Worm (Caenorhabditis elegans) whole organism, L3 larva: ENCODE measurements around the gene znf-622.

Experiments
- R02D3.7 ChIP-seq: fragments of 150-350 bp; optimal IDR thresholded peaks from 2 replicates; lab custom pipeline; 2014; ENCODE audit warnings: missing biosample characterization, missing genetic modification characterization
- aly-2 ChIP-seq: fragments of 150-350 bp; optimal IDR thresholded peaks from 2 replicates; lab custom pipeline; 2014; ENCODE audit warnings: missing biosample characterization, missing genetic modification characterization
- daf-12 ChIP-seq: fragments of 150-350 bp; optimal IDR thresholded peaks from 2 replicates; lab custom pipeline; 2014; ENCODE audit warnings: missing biosample characterization, missing genetic modification reagents, missing genetic modification characterization
- egl-27 ChIP-seq: sonication (generic microtip); optimal IDR thresholded peaks from 4 replicates; lab custom pipeline; 2017; ENCODE audit warnings: missing biosample characterization, missing genetic modification reagents, missing genetic modification characterization
- egl-5 ChIP-seq: fragments of 150-350 bp; optimal IDR thresholded peaks from 2 replicates; lab custom pipeline; 2017; ENCODE audit warnings: missing biosample characterization, missing genetic modification reagents, missing genetic modification characterization, inconsistent platforms
- elt-1 ChIP-seq: fragments of 150-350 bp; optimal IDR thresholded peaks from 2 replicates; lab custom pipeline; 2014; ENCODE audit warnings: missing biosample characterization, missing genetic modification characterization
- elt-2 ChIP-seq: sonication (generic microtip); optimal IDR thresholded peaks from 2 replicates; lab custom pipeline; 2016; ENCODE audit warnings: missing genetic modification reagents, mild to moderate bottlenecking, missing genetic modification characterization, missing compliant biosample characterization
- elt-3 ChIP-seq, 3 experiments: fragments of 150-350 bp in 1 of 3; sonication (generic microtip) in 2 of 3; optimal IDR thresholded peaks; 2 replicates in 2 of 3; 4 replicates in 1 of 3; lab custom pipeline; 2014 to 2017; ENCODE audit warnings: missing biosample characterization in 3 of 3, missing genetic modification characterization in 3 of 3
- eor-1 ChIP-seq, 2 experiments: fragments of 150-350 bp; optimal IDR thresholded peaks; 2 replicates each; lab custom pipeline; 2014 to 2018; ENCODE audit warnings: missing biosample characterization in 2 of 2, missing genetic modification characterization in 2 of 2
- fkh-10 ChIP-seq: sonication (generic microtip); optimal IDR thresholded peaks from 2 replicates; lab custom pipeline; 2017; ENCODE audit warnings: missing biosample characterization, missing genetic modification reagents, missing genetic modification characterization
- fos-1 ChIP-seq: fragments of 150-350 bp; optimal IDR thresholded peaks from 2 replicates; lab custom pipeline; 2014; ENCODE audit warnings: missing biosample characterization, missing genetic modification characterization
- hmg-11 ChIP-seq: sonication (generic microtip); optimal IDR thresholded peaks from 2 replicates; lab custom pipeline; 2016; ENCODE audit warnings: missing genetic modification characterization, missing compliant biosample characterization
- lin-15B ChIP-seq: fragments of 150-350 bp; optimal IDR thresholded peaks from 2 replicates; lab custom pipeline; 2014; ENCODE audit warnings: missing biosample characterization, missing genetic modification characterization
- lin-39 ChIP-seq: fragments of 150-350 bp; optimal IDR thresholded peaks from 2 replicates; lab custom pipeline; 2018; ENCODE audit warnings: missing biosample characterization, missing genetic modification reagents, missing genetic modification characterization
- mdl-1 ChIP-seq: fragments of 150-350 bp; optimal IDR thresholded peaks from 2 replicates; lab custom pipeline; 2014; ENCODE audit warnings: missing biosample characterization, missing genetic modification characterization
- nfya-1 ChIP-seq: sonication (generic microtip); optimal IDR thresholded peaks from 2 replicates; lab custom pipeline; 2017; ENCODE audit warnings: missing genetic modification characterization, mild to moderate bottlenecking, missing compliant biosample characterization, antibody characterized with exemption, moderate library complexity; ENCODE audit not compliant: insufficient read depth
- nhr-11 ChIP-seq: fragments of 150-350 bp; optimal IDR thresholded peaks from 2 replicates; lab custom pipeline; 2014; ENCODE audit warnings: missing biosample characterization, missing genetic modification characterization
- nhr-237 ChIP-seq: fragments of 150-350 bp; optimal IDR thresholded peaks from 2 replicates; lab custom pipeline; 2014; ENCODE audit warnings: missing biosample characterization, missing genetic modification characterization
- nhr-25 ChIP-seq: sonication (generic microtip); optimal IDR thresholded peaks from 2 replicates; lab custom pipeline; 2017; ENCODE audit warnings: missing biosample characterization, missing genetic modification characterization
- nhr-28 ChIP-seq: fragments of 150-350 bp; optimal IDR thresholded peaks from 2 replicates; lab custom pipeline; 2014; ENCODE audit warnings: missing biosample characterization, missing genetic modification characterization
- nhr-43 ChIP-seq: sonication (generic microtip); optimal IDR thresholded peaks from 2 replicates; lab custom pipeline; 2016; ENCODE audit warnings: mild to moderate bottlenecking, missing genetic modification characterization, missing compliant biosample characterization; ENCODE audit not compliant: poor library complexity, severe bottlenecking
- nhr-76 ChIP-seq: fragments of 150-350 bp; sonication (generic microtip); optimal IDR thresholded peaks from 5 replicates; lab custom pipeline; 2014; ENCODE audit warnings: missing biosample characterization, missing genetic modification characterization
- pqm-1 ChIP-seq: fragments of 150-350 bp; optimal IDR thresholded peaks from 2 replicates; lab custom pipeline; 2017; ENCODE audit warnings: missing biosample characterization, missing genetic modification characterization, inconsistent platforms
- sea-2 ChIP-seq: fragments of 150-350 bp; sonication (generic microtip); optimal IDR thresholded peaks from 4 replicates; lab custom pipeline; 2014; ENCODE audit warnings: missing biosample characterization, missing genetic modification reagents, missing genetic modification characterization
- skn-1 ChIP-seq: fragments of 150-350 bp; optimal IDR thresholded peaks from 2 replicates; lab custom pipeline; 2014; ENCODE audit warnings: missing biosample characterization, missing genetic modification characterization
- snpc-4 ChIP-seq: fragments of 150-350 bp; optimal IDR thresholded peaks from 2 replicates; lab custom pipeline; 2014; ENCODE audit warnings: missing biosample characterization, missing genetic modification characterization
- unc-39 ChIP-seq: sonication (generic microtip); optimal IDR thresholded peaks from 4 replicates; lab custom pipeline; 2017; ENCODE audit warnings: missing biosample characterization, missing genetic modification characterization
- unc-62 ChIP-seq: fragments of 150-350 bp; sonication (generic microtip); optimal IDR thresholded peaks from 4 replicates; lab custom pipeline; 2014; ENCODE audit warnings: missing biosample characterization, missing genetic modification reagents, missing genetic modification characterization
- ztf-4 ChIP-seq: fragments of 150-350 bp; optimal IDR thresholded peaks from 2 replicates; lab custom pipeline; 2014; ENCODE audit warnings: missing biosample characterization, missing genetic modification characterization

Gene znf-622

DNA sequence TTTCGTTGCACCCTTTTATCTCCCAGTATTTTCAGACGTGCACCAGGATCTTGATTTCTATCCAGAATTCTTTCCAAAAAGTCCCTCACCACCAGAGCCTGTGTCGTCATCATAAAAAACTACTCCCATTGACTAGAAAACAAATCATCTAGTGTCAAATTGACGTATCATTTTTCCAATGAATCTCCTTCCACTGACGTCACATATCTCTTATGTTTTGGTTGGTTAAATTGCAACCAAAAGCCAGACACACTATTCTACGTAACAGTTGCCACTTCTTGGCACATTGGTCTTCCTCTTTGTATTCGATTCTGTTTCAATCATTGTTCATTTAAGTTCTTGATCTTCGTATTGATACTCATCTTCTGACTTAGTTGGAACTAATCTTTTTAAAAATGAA lies 16.7 kb downstream of the znf-622 start:
- TF ChIP-seq nfya-1 (tag; lab: Kevin White, UChicago) = peak; percentile 22
- TF ChIP-seq sea-2 = no peak
- peak; percentile 31 for TF ChIP-seq nhr-11 (tag; lab: Kevin White, UChicago)

DNA sequence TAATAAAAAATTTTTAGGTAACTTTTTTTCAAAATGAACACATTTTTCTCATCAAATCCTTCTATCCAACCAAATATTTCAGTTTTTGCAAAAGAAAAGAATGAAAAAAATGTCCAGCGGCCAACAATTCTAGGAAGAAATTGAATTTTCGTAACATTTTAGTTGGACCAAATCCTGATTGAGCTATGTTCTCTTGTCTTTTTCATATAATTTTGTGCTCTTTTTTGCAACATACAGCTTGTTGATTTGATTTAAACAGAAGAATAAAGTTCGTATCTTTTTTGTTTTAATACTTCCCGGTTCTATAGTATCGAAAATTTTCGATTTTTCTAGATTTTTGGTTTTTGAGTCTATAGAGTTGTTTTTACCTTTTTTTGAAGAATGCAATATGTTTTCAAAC lies 18.0 kb downstream of the znf-622 start:
- TF ChIP-seq lin-39 (no peak), unc-62 (GFP tag; lab: Kevin White, UChicago) (no peak), egl-27 (tag; lab: Kevin White, UChicago) (no peak), nhr-28 (tag; lab: Kevin White, UChicago) (no peak), fkh-10 (GFP tag; lab: Kevin White, UChicago) (peak; percentile 59), skn-1 (no peak), nhr-76 (no peak), sea-2 (no peak), elt-3 (tag; optimal IDR thresholded peaks at IDR 0.05; lab: Kevin White, UChicago) (no peak)

DNA sequence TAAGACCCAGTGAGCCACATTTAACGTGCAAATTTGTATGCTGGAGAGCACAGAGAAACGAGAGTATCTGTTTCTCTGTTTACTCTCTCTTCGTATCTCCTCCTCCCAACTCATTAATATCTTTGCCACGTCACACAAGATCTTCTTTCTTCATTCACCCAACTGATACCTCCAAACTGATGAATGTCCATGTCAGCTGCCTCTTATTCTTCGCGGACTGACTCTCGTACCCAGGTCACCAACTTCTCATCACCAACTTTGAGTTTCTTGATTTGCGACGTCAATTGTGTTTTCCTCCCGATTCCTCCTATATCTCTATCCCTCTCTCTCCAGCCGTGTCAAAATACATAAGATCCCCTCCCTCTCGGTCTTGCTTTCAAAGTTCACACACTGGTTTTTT lies 20.9 kb downstream of the znf-622 start:
- TF ChIP-seq nhr-11 (tag; lab: Kevin White, UChicago) = peak; percentile 65
- peak; percentile 56 for TF ChIP-seq lin-39
- TF ChIP-seq nfya-1 (tag; lab: Kevin White, UChicago) = peak; percentile 23
- TF ChIP-seq egl-5 (tag; lab: Kevin White, UChicago) = no peak
- TF ChIP-seq, all 47 proteins: peak for 3

DNA sequence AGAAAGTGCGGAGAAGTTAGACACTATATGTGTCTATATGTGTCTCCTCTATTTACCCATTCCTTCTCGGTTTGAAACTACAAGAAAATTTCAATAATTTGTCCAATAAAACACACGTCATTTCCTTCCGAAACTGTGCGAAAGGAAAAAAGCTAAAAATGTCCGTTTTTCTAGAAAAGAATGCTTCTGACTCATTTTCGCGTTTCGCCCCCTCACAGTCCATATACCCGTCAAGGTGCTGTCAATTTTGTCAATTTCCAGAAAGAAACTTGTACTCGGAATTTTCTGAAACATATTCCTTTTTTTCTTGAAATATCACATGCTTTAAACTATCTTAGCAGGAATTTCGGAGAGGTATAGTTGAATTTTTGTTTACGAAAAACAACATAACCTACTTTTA lies 21.4 kb downstream of the znf-622 start:
- no peak for TF ChIP-seq snpc-4
- TF ChIP-seq mdl-1 (tag; lab: Kevin White, UChicago) = no peak
- no peak for TF ChIP-seq daf-12 (tag; lab: Kevin White, UChicago)

DNA sequence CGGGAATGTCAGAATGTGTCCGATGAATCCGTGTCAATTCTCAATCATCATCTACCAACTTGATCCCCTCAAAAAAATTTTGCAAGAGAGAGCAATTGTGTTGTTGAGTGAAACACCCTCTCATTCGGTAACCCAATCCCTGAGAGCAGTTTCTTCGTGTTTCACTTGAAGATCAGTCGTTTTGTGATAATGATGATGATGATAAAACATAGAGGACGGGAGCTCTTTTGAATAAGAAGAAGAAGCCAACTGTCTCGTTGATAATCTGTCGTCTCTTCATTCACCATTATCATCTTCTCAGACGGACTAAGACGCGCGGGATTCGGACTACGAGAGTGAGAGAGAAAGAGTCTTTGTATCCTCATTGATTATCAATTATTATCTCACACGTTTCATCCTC lies 23.7 kb downstream of the znf-622 start:
- peak; percentile 37 for TF ChIP-seq nfya-1 (tag; lab: Kevin White, UChicago)
- TF ChIP-seq nhr-11 (tag; lab: Kevin White, UChicago) = peak; percentile 78
- no peak for TF ChIP-seq hmg-11
- TF ChIP-seq fos-1 (tag; lab: Kevin White, UChicago) = no peak
- peak; percentile 31 for TF ChIP-seq lin-39
- no peak for TF ChIP-seq fkh-10 (GFP tag; lab: Kevin White, UChicago)
- TF ChIP-seq unc-39 (tag; lab: Kevin White, UChicago) = no peak
- no peak for TF ChIP-seq snpc-4
- TF ChIP-seq elt-2 = no peak

DNA sequence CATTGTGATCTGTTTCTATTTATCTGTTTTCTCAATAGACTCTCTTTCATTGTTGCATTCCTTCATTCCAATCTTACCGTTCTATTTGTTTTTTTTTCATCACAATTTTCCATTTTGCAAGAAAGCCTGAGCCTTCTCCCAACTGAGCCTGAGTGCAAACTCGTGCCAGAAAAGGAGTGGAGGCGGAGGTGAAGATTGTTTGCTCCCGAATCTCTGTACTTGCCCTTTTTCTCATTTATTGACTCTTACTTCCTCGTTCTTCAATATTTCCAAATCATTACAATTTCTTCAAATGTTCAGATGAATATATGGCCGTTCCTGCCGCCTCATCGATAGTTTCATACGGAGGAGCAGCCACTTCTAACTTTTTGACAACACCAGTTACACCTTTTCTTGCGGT lies 25.4 kb downstream of the znf-622 start, which contains the start of gene let-756:
let-756 (plus strand) TSS at position 301 of the 400 bp plus-strand sequence.
- TF ChIP-seq ztf-4 (no peak), nhr-76 (no peak), eor-1 (tag; optimal IDR thresholded peaks at IDR 0.05; lab: Kevin White, UChicago) (no peak), unc-39 (tag; lab: Kevin White, UChicago) (no peak), fkh-10 (GFP tag; lab: Kevin White, UChicago) (no peak), elt-3 (tag; optimal IDR thresholded peaks at IDR 0.05; lab: Kevin White, UChicago) (no peak), nhr-25 (no peak), nhr-237 (tag; lab: Kevin White, UChicago) (no peak), snpc-4 (no peak), nhr-43 (no peak), unc-62 (GFP tag; lab: Kevin White, UChicago) (no peak), nfya-1 (tag; lab: Kevin White, UChicago) (no peak), egl-5 (tag; lab: Kevin White, UChicago) (no peak), hmg-11 (no peak), aly-2 (tag; lab: Kevin White, UChicago) (no peak), sea-2 (no peak), nhr-11 (tag; lab: Kevin White, UChicago) (no peak), lin-15B (tag; lab: Kevin White, UChicago) (no peak), lin-39 (no peak), elt-1 (tag; lab: Kevin White, UChicago) (no peak)

DNA sequence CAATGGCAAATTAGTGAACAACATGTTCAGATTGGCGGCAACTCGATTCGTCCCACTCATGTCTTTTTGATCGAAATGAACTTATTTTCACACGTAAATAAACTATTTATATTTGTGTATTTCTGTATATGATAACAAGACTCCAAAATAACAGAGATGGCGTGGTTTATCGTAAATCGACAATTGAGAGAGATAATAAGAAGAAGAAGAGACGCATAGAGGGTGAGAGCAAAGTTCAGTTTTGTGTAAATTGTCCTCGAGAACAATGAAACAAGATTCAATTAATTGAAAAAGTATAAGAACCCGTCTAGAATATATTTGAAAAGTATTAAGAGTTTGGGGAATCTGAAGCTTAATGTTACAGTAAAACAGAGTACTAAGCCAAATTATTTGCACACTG lies 30.0 kb downstream of the znf-622 start:
- TF ChIP-seq nhr-28 (tag; lab: Kevin White, UChicago) (no peak), elt-2 (peak; percentile 26), fkh-10 (GFP tag; lab: Kevin White, UChicago) (no peak), lin-15B (tag; lab: Kevin White, UChicago) (peak; percentile 2), skn-1 (no peak), pqm-1 (tag; lab: Kevin White, UChicago) (peak; percentile 69), R02D3.7 (tag; lab: Kevin White, UChicago) (peak; percentile 12), nhr-25 (peak; percentile 3)
